Worm (Caenorhabditis elegans) whole organism, L4 larva: Measurements from ENCODE around the gene D2007.2.

ENCODE experiments used
- D1046.2 ChIP-seq: fragments of 200-800 bp; sonication (Bioruptor generic); IDR thresholded peaks from 2 replicates; pipeline ENCODE4 v1.3.6; 2022; ENCODE audit warnings: missing genetic modification characterization, missing compliant biosample characterization
- F26F4.8 ChIP-seq: fragments of 200-800 bp; sonication (Bioruptor generic); conservative IDR thresholded peaks from 2 replicates; pipeline ENCODE4 v1.3.6; 2022; ENCODE audit warnings: missing genetic modification characterization, missing compliant biosample characterization
- F49E8.2 ChIP-seq: sonication (generic microtip); optimal IDR thresholded peaks from 2 replicates; lab custom pipeline; 2016; ENCODE audit warnings: missing compliant biosample characterization, mild to moderate bottlenecking, missing genetic modification characterization, borderline replicate concordance
- T20F7.1 ChIP-seq: fragments of 200-800 bp; sonication (Bioruptor generic); optimal IDR thresholded peaks from 2 replicates; lab custom pipeline; 2018; ENCODE audit warnings: mild to moderate bottlenecking, missing genetic modification characterization, missing compliant biosample characterization
- T26A8.4 ChIP-seq: fragments of 200-800 bp; sonication (Bioruptor generic); IDR thresholded peaks from 2 replicates; pipeline ENCODE4 v1.3.6; 2022; ENCODE audit warnings: missing genetic modification characterization, missing compliant biosample characterization
- Y105C5A.15 ChIP-seq: fragments of 200-800 bp; sonication (Bioruptor generic); IDR thresholded peaks from 2 replicates; pipeline ENCODE4 v1.3.6; 2022; ENCODE audit warnings: missing genetic modification characterization, missing compliant biosample characterization
- aha-1 ChIP-seq: fragments of 150-350 bp; peaks from one replicate; lab custom pipeline; 2014; ENCODE audit warnings: missing biosample characterization, missing genetic modification characterization
- ama-1 ChIP-seq: fragments of 150-350 bp; optimal IDR thresholded peaks from 2 replicates; lab custom pipeline; 2014; ENCODE audit warnings: inconsistent platforms, mixed read lengths
- ceh-20 ChIP-seq: fragments of 200-800 bp; sonication (Bioruptor generic); IDR thresholded peaks from 2 replicates; pipeline ENCODE4 v1.3.6; 2022; ENCODE audit warnings: missing genetic modification reagents, missing genetic modification characterization, missing compliant biosample characterization
- cey-2 ChIP-seq: sonication (generic microtip); optimal IDR thresholded peaks from 3 replicates; lab custom pipeline; 2017; ENCODE audit warnings: missing genetic modification characterization, mild to moderate bottlenecking, missing compliant biosample characterization, antibody characterized with exemption, borderline replicate concordance; ENCODE audit not compliant: insufficient read depth
- daf-16 ChIP-seq, 3 experiments: sonication (generic microtip); optimal IDR thresholded peaks; 2 replicates each; lab custom pipeline; 2016 to 2017; ENCODE audit warnings: missing genetic modification characterization in 3 of 3, missing genetic modification reagents in 3 of 3, mild to moderate bottlenecking in 2 of 3, missing compliant biosample characterization in 2 of 3, missing biosample characterization in 1 of 3, moderate library complexity in 1 of 3
- dmd-6 ChIP-seq: fragments of 200-800 bp; sonication (Bioruptor generic); IDR thresholded peaks from 2 replicates; pipeline ENCODE4 v1.3.6; 2022; ENCODE audit warnings: missing genetic modification reagents, missing genetic modification characterization, missing compliant biosample characterization
- dpl-1 ChIP-seq: fragments of 150-350 bp; optimal IDR thresholded peaks from 2 replicates; lab custom pipeline; 2014; ENCODE audit warnings: missing biosample characterization, missing genetic modification reagents, missing genetic modification characterization
- dve-1 ChIP-seq: sonication (generic microtip); optimal IDR thresholded peaks from 2 replicates; lab custom pipeline; 2017; ENCODE audit warnings: antibody characterized with exemption, mild to moderate bottlenecking, missing genetic modification characterization, missing compliant biosample characterization; ENCODE audit not compliant: insufficient read depth
- egl-43 ChIP-seq: fragments of 200-800 bp; sonication (Bioruptor generic); IDR thresholded peaks from 2 replicates; pipeline ENCODE4 v1.3.6; 2022; ENCODE audit warnings: missing genetic modification reagents, missing genetic modification characterization, missing compliant biosample characterization
- hlh-11 ChIP-seq: fragments of 200-800 bp; sonication (Bioruptor generic); optimal IDR thresholded peaks from 2 replicates; lab custom pipeline; 2018; ENCODE audit warnings: mild to moderate bottlenecking, missing genetic modification characterization, missing compliant biosample characterization
- hlh-30 ChIP-seq: sonication (generic microtip); optimal IDR thresholded peaks from 2 replicates; lab custom pipeline; 2017; ENCODE audit warnings: antibody characterized with exemption, mild to moderate bottlenecking, missing genetic modification characterization, missing compliant biosample characterization; ENCODE audit not compliant: insufficient read depth
- hmg-1.1 ChIP-seq: fragments of 200-800 bp; sonication (Bioruptor generic); IDR thresholded peaks from 2 replicates; pipeline ENCODE4 v1.3.6; 2022; ENCODE audit warnings: missing genetic modification reagents, missing genetic modification characterization, missing compliant biosample characterization
- lin-1 ChIP-seq: fragments of 200-800 bp; sonication (Bioruptor generic); IDR thresholded peaks from 2 replicates; pipeline ENCODE4 v1.3.6; 2022; ENCODE audit warnings: missing genetic modification reagents, missing genetic modification characterization, missing compliant biosample characterization
- lin-15B ChIP-seq: fragments of 150-350 bp; sonication (generic microtip); optimal IDR thresholded peaks from 3 replicates; lab custom pipeline; 2014; ENCODE audit warnings: missing biosample characterization, missing genetic modification characterization
- lin-29 ChIP-seq: fragments of 200-800 bp; sonication (Bioruptor generic); IDR thresholded peaks from 2 replicates; pipeline ENCODE4 v1.3.6; 2022; ENCODE audit warnings: missing genetic modification reagents, missing genetic modification characterization, missing compliant biosample characterization
- lin-38 ChIP-seq: fragments of 200-800 bp; sonication (Bioruptor generic); IDR thresholded peaks from 2 replicates; pipeline ENCODE4 v1.3.6; 2022; ENCODE audit warnings: missing genetic modification reagents, missing genetic modification characterization, missing compliant biosample characterization
- lsy-2 ChIP-seq, 2 experiments: fragments of 150-350 bp in 1 of 2; sonication (generic microtip) in 1 of 2; optimal IDR thresholded peaks; 2 replicates each; lab custom pipeline; 2014 to 2017; ENCODE audit warnings: missing biosample characterization in 2 of 2, missing genetic modification characterization in 2 of 2
- mep-1 ChIP-seq: fragments of 150-350 bp; sonication (generic microtip); optimal IDR thresholded peaks from 3 replicates; lab custom pipeline; 2014; ENCODE audit warnings: missing biosample characterization, missing genetic modification characterization
- mes-2 ChIP-seq: sonication (generic microtip); optimal IDR thresholded peaks from 2 replicates; lab custom pipeline; 2016; ENCODE audit warnings: missing genotype, mild to moderate bottlenecking, missing genetic modification characterization, missing compliant biosample characterization; ENCODE audit not compliant: poor library complexity, severe bottlenecking
- mxl-3 ChIP-seq: fragments of 200-800 bp; sonication (Bioruptor generic); optimal IDR thresholded peaks from 2 replicates; lab custom pipeline; 2018; ENCODE audit warnings: mild to moderate bottlenecking, missing genetic modification characterization, missing compliant biosample characterization
- nhr-102 ChIP-seq: sonication (generic microtip); optimal IDR thresholded peaks from 2 replicates; lab custom pipeline; 2016; ENCODE audit warnings: mild to moderate bottlenecking, missing genetic modification characterization, moderate library complexity, missing compliant biosample characterization
- nhr-11 ChIP-seq: fragments of 150-350 bp; optimal IDR thresholded peaks from 2 replicates; lab custom pipeline; 2014; ENCODE audit warnings: missing biosample characterization, missing genetic modification characterization
- nhr-111 ChIP-seq: fragments of 200-800 bp; sonication (Bioruptor generic); optimal IDR thresholded peaks from 2 replicates; lab custom pipeline; 2018; ENCODE audit warnings: mild to moderate bottlenecking, missing genetic modification characterization, missing compliant biosample characterization
- nhr-237 ChIP-seq: sonication (generic microtip); optimal IDR thresholded peaks from 2 replicates; lab custom pipeline; 2017; ENCODE audit warnings: missing biosample characterization, missing genetic modification characterization
- nhr-28 ChIP-seq: fragments of 150-350 bp; optimal IDR thresholded peaks from 2 replicates; lab custom pipeline; 2014; ENCODE audit warnings: missing biosample characterization, missing genetic modification characterization
- nhr-41 ChIP-seq: fragments of 200-800 bp; sonication (Bioruptor generic); IDR thresholded peaks from 2 replicates; pipeline ENCODE4 v1.3.6; 2022; ENCODE audit warnings: missing genetic modification reagents, missing genetic modification characterization, missing compliant biosample characterization
- nhr-42 ChIP-seq: fragments of 200-800 bp; sonication (Bioruptor generic); IDR thresholded peaks from 2 replicates; pipeline ENCODE4 v1.3.6; 2022; ENCODE audit warnings: missing genetic modification characterization, missing compliant biosample characterization
- nhr-48 ChIP-seq: sonication (generic microtip); optimal IDR thresholded peaks from 2 replicates; lab custom pipeline; 2016; ENCODE audit warnings: mild to moderate bottlenecking, missing genetic modification characterization, missing compliant biosample characterization
- pha-4 ChIP-seq, 2 experiments: fragments of 150-350 bp in 1 of 2; fragments of 200-800 bp in 1 of 2; sonication (Bioruptor generic) in 1 of 2; IDR thresholded peaks in 1 of 2; optimal IDR thresholded peaks in 1 of 2; 2 replicates each; pipeline versions ENCODE4 v1.3.6 to Lab custom; 2014 to 2022; ENCODE audit warnings: missing genetic modification characterization in 2 of 2, missing genetic modification reagents in 2 of 2, missing biosample characterization in 1 of 2, missing compliant biosample characterization in 1 of 2
- snpc-1.2 ChIP-seq: fragments of 200-800 bp; sonication (Bioruptor generic); IDR thresholded peaks from 2 replicates; pipeline ENCODE4 v1.3.6; 2022; ENCODE audit warnings: missing genetic modification reagents, missing genetic modification characterization, missing compliant biosample characterization
- spr-1 ChIP-seq: sonication (generic microtip); optimal IDR thresholded peaks from 2 replicates; lab custom pipeline; 2016; ENCODE audit warnings: mild to moderate bottlenecking, missing genetic modification characterization, missing compliant biosample characterization
- unc-62 ChIP-seq, 3 experiments: fragments of 150-350 bp in 1 of 3; sonication (generic microtip); optimal IDR thresholded peaks in 2 of 3; peaks in 1 of 3; 1 replicate in 1 of 3; 2 replicates in 2 of 3; lab custom pipeline; 2014 to 2017; ENCODE audit warnings: missing biosample characterization in 3 of 3, missing genetic modification characterization in 3 of 3, missing genetic modification reagents in 3 of 3, missing genotype in 1 of 3
- zag-1 ChIP-seq: fragments of 150-350 bp; optimal IDR thresholded peaks from 2 replicates; lab custom pipeline; 2014; ENCODE audit warnings: missing biosample characterization, missing genetic modification characterization
- zfp-2 ChIP-seq: sonication (generic microtip); optimal IDR thresholded peaks from 2 replicates; lab custom pipeline; 2016; ENCODE audit warnings: mild to moderate bottlenecking, missing genetic modification characterization, missing compliant biosample characterization
- ztf-7 ChIP-seq: fragments of 150-350 bp; optimal IDR thresholded peaks from 2 replicates; lab custom pipeline; 2014; ENCODE audit warnings: missing biosample characterization, missing genetic modification characterization

D2007.2 gene

DNA sequence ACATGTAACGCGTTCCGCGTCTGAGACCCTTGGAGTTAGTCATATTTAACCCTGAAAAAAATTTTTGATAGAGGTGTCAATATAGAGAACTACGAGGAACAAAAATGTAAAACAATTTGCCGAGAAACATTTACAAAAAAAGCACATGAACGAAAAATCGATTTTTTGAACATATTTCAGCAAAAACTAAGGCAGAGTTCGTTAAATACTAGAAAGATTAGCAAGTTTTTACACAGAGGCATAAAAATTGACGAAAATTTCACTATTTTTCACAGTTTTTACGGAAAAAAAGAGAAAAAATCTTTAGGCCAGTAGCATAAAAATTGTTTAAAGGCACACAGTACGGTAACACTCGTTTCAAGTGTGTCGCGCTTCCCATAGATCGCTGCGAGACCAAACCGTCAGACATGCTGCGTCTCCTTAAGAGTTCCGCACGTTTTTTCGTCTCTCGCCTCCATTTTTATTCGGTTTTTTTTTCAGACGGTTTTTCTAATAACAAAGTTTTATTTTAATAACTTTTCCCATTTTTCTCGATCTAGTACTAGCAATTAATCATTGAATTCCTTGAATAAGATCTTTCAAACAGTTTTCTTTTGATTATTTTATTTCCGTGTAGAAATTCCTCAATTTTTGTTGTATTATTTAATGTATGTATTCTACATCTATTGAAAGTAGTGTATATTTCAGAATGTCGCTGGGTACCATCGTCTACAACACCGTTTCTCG is 18.4 kb upstream of the D2007.2 start, which contains the start of the genes rpl-21 and C14B9.10 (continued):
- TF ChIP-seq T26A8.4 (peak; percentile 62; the same call in 1 of the 2 replicates), nhr-42 (no peak), ama-1 (lab: Kevin White, UChicago) (peak; percentile 59), snpc-1.2 (GFP tag; lab: Robert Waterston, UW) (peak; percentile 57; the same call in 1 of the 2 replicates), F26F4.8 (GFP tag; lab: Robert Waterston, UW) (no peak), zfp-2 (tag; lab: Kevin White, UChicago) (peak; percentile 18), dve-1 (peak; percentile 78), dpl-1 (peak; percentile 78), nhr-111 (no peak), hlh-11 (tag; lab: Kevin White, UChicago) (peak; percentile 70), pha-4 (GFP tag; IDR thresholded peaks at IDR 0.05; lab: Robert Waterston, UW) (no peak), pha-4 (tag; optimal IDR thresholded peaks at IDR 0.05; lab: Kevin White, UChicago) (peak; percentile 51), D1046.2 (peak; percentile 99), nhr-11 (tag; lab: Kevin White, UChicago) (peak; percentile 67), mep-1 (tag; lab: Kevin White, UChicago) (peak; percentile 83), F49E8.2 (peak; percentile 77), lin-15B (tag; lab: Kevin White, UChicago) (no peak), zag-1 (tag; lab: Kevin White, UChicago) (peak; percentile 3), hlh-30 (tag; lab: Kevin White, UChicago) (peak; percentile 80), cey-2 (no peak), nhr-48 (tag; lab: Kevin White, UChicago) (peak; percentile 36), lin-29 (GFP tag; lab: Robert Waterston, UW) (no peak), nhr-41 (GFP tag; lab: Robert Waterston, UW) (no peak), lin-38 (peak; percentile 75), aha-1 (tag; lab: Kevin White, UChicago) (peak; percentile 96), dmd-6 (GFP tag; lab: Robert Waterston, UW) (peak; percentile 37; the same call in 1 of the 2 replicates), lin-1 (GFP tag; lab: Robert Waterston, UW) (0 out of 2 replicates have a peak, but pooled peaks have one; percentile 27), hmg-1.1 (peak; percentile 75), ztf-7 (tag; lab: Kevin White, UChicago) (peak; percentile 24), ceh-20 (GFP tag; lab: Robert Waterston, UW) (no peak), T20F7.1 (GFP tag; lab: Kevin White, UChicago) (peak; percentile 79), spr-1 (tag; lab: Kevin White, UChicago) (peak; percentile 37)
- TF ChIP-seq, all 104 proteins: peak for 43

DNA sequence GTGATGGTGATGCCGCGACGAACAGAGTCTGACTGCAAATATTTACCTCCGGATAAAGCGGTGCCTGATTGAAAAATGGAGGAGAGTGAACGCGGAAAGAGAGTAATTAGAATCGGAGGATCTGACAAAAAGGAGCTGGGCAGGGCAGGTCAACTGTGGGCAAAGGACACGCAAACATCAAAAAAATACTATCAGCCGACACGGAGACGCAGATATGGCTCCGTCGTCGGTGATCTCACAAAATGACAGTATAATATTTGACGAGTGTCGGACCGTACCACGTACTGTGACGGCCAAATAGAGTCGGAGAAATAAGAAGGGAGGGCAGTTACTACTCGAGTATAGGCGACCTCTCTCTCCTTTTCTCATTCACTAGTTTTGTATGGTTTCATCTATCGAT is 16.3 kb upstream of the D2007.2 start:
- 0 out of 2 replicates have a peak, but pooled peaks have one; percentile 16 for TF ChIP-seq egl-43 (GFP tag; lab: Robert Waterston, UW)
- TF ChIP-seq nhr-102 (tag; lab: Kevin White, UChicago): no peak
- TF ChIP-seq unc-62 (GFP tag; optimal IDR thresholded peaks at IDR 0.05 in 1 of 2; lab: Kevin White, UChicago): peak in 1 of 2 experiments; percentile 41
- no peak for TF ChIP-seq unc-62 (tag; optimal IDR thresholded peaks at IDR 0.05; lab: Kevin White, UChicago)
- peak; percentile 6 for TF ChIP-seq mes-2 (tag; lab: Kevin White, UChicago)

DNA sequence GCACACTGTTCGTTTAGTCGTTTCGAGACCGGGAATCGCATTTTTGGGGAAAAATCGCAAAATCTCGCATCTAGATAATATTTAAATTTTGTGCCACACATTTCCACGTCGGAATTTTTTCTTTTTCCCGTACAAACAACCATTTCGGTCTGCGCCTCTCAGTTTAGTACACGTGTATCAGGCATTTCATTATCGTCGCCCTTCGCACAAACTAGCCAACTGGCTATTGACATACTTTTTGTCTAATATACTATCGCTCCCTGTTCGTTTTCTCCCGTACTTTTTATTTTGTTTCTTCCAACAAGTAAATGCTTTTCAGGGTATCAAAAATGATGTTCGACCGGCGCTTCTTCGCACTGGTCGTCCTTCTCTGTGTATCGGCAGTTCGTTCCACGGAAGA is 15.4 kb upstream of the D2007.2 start, which contains the start of gene C14B9.2:
TSS of gene C14B9.2 (plus strand) at position 320 of the 400 bp plus-strand sequence.
- peak; percentile 75 for TF ChIP-seq mxl-3
- no peak for TF ChIP-seq daf-16 (GFP tag; optimal IDR thresholded peaks at IDR 0.05; lab: Kevin White, UChicago)
- TF ChIP-seq daf-16 (tag; optimal IDR thresholded peaks at IDR 0.05; lab: Kevin White, UChicago): peak; percentile 78
- no peak for TF ChIP-seq Y105C5A.15 (GFP tag; lab: Robert Waterston, UW)
- TF ChIP-seq nhr-237 (tag; lab: Kevin White, UChicago): no peak
- no peak for TF ChIP-seq hmg-1.1
- peak; percentile 54 for TF ChIP-seq nhr-28 (tag; lab: Kevin White, UChicago)
- TF ChIP-seq lsy-2 (tag; optimal IDR thresholded peaks at IDR 0.05; lab: Kevin White, UChicago): peak in 1 of 2 experiments; percentile 16
- TF ChIP-seq hlh-30 (tag; lab: Kevin White, UChicago): no peak
- no peak for TF ChIP-seq spr-1 (tag; lab: Kevin White, UChicago)
